Worm (Caenorhabditis elegans): ENCODE results near the gene C28H8.3.

- TF ChIP-seq dao-5 (tag; optimal IDR thresholded peaks at IDR 0.05) (no peak), him-1 (tag; optimal IDR thresholded peaks at IDR 0.05) (no peak)
Measured at ce11 chrIII:5934138-5934658, 25.7 kb downstream of the C28H8.3 start.
